Fruit fly (Drosophila melanogaster) whole organism, embryonic: ENCODE results near the gene IRSp53.

Experiments
- ATbp ChIP-seq: fragments of 200-800 bp; sonication (Bioruptor generic); optimal IDR thresholded peaks from 2 replicates; lab custom pipeline; 2017; ENCODE audit warnings: missing biosample characterization, mild to moderate bottlenecking, missing genetic modification characterization, missing genetic modification reagents
- Atf-2 ChIP-seq: fragments of 200-800 bp; sonication (Bioruptor generic); optimal IDR thresholded peaks from 2 replicates; lab custom pipeline; 2016; ENCODE audit warnings: missing biosample characterization, missing genetic modification characterization
- Bteb2 ChIP-seq: fragments of 200-800 bp; sonication (Bioruptor generic); optimal IDR thresholded peaks from 2 replicates; lab custom pipeline; 2016; ENCODE audit warnings: missing biosample characterization, missing genetic modification characterization
- CG10543 ChIP-seq: fragments of 200-800 bp; sonication (Bioruptor generic); optimal IDR thresholded peaks from 3 replicates; lab custom pipeline; 2017; ENCODE audit warnings: missing biosample characterization, mild to moderate bottlenecking, missing genetic modification characterization, moderate library complexity
- CG11456 ChIP-seq: fragments of 200-800 bp; sonication (Bioruptor generic); IDR thresholded peaks from 3 replicates; pipeline ENCODE4 v1.3.6; 2022; ENCODE audit warnings: missing biosample characterization, missing genetic modification characterization
- CG11504 ChIP-seq: fragments of 200-800 bp; sonication (Bioruptor generic); optimal IDR thresholded peaks from 3 replicates; lab custom pipeline; 2019; ENCODE audit warnings: missing biosample characterization, mild to moderate bottlenecking, missing genetic modification characterization, moderate library complexity
- CG14050 ChIP-seq: fragments of 200-800 bp; sonication (Bioruptor generic); IDR thresholded peaks from 3 replicates; pipeline ENCODE4 v1.3.6; 2022; ENCODE audit warnings: missing biosample characterization, missing genetic modification characterization
- CG15011 ChIP-seq: fragments of 200-800 bp; sonication (Bioruptor generic); optimal IDR thresholded peaks from 3 replicates; lab custom pipeline; 2018; ENCODE audit warnings: missing biosample characterization, mild to moderate bottlenecking, missing genetic modification characterization
- CG17359 ChIP-seq: fragments of 200-800 bp; sonication (Bioruptor generic); optimal IDR thresholded peaks from 3 replicates; lab custom pipeline; 2018; ENCODE audit warnings: missing biosample characterization, mild to moderate bottlenecking, missing genetic modification characterization, moderate library complexity
- CG2678 ChIP-seq: fragments of 200-800 bp; sonication (Bioruptor generic); optimal IDR thresholded peaks from 3 replicates; lab custom pipeline; 2019; ENCODE audit warnings: missing biosample characterization, mild to moderate bottlenecking, missing genetic modification characterization, moderate library complexity
- CG31365 ChIP-seq: fragments of 200-800 bp; sonication (Bioruptor generic); optimal IDR thresholded peaks from 2 replicates; lab custom pipeline; 2018; ENCODE audit warnings: missing biosample characterization, mild to moderate bottlenecking, missing genetic modification characterization
- CG3163 ChIP-seq: fragments of 200-800 bp; sonication (Bioruptor generic); optimal IDR thresholded peaks from 3 replicates; lab custom pipeline; 2016; ENCODE audit warnings: missing biosample characterization, missing genetic modification characterization
- CG33213 ChIP-seq: fragments of 200-800 bp; sonication (Bioruptor generic); optimal IDR thresholded peaks from 3 replicates; lab custom pipeline; 2016; ENCODE audit warnings: missing biosample characterization, missing genetic modification characterization
- CG42726 ChIP-seq: fragments of 200-800 bp; sonication (Bioruptor generic); IDR thresholded peaks from 2 replicates; pipeline ENCODE4 v1.3.6; 2022; ENCODE audit warnings: missing biosample characterization, missing genetic modification characterization; ENCODE audit not compliant: partially characterized antibody
- CG4424 ChIP-seq: fragments of 200-800 bp; sonication (Bioruptor generic); optimal IDR thresholded peaks from 3 replicates; lab custom pipeline; 2016; ENCODE audit warnings: missing biosample characterization, missing genetic modification characterization
- CG4854 ChIP-seq: fragments of 200-800 bp; sonication (Bioruptor generic); optimal IDR thresholded peaks from 2 replicates; lab custom pipeline; 2016; ENCODE audit warnings: missing biosample characterization, missing genetic modification characterization, inconsistent platforms
- CG6683 ChIP-seq: fragments of 200-800 bp; sonication (Bioruptor generic); optimal IDR thresholded peaks from 2 replicates; lab custom pipeline; 2017; ENCODE audit warnings: missing biosample characterization, mild to moderate bottlenecking, missing genetic modification characterization, missing genetic modification reagents
- CG7745 ChIP-seq: fragments of 200-800 bp; sonication (Bioruptor generic); optimal IDR thresholded peaks from 2 replicates; lab custom pipeline; 2018; ENCODE audit warnings: missing biosample characterization, mild to moderate bottlenecking, missing genetic modification characterization, moderate library complexity
- CG7928 ChIP-seq: fragments of 200-800 bp; sonication (Bioruptor generic); optimal IDR thresholded peaks from 2 replicates; lab custom pipeline; 2017; ENCODE audit warnings: missing biosample characterization, mild to moderate bottlenecking, missing genetic modification characterization
- CG9215 ChIP-seq: fragments of 200-800 bp; sonication (Bioruptor generic); IDR thresholded peaks from 2 replicates; pipeline ENCODE4 v1.3.6; 2022; ENCODE audit warnings: missing biosample characterization, missing genetic modification characterization
- Dip3 ChIP-seq: fragments of 200-800 bp; sonication (Bioruptor generic); optimal IDR thresholded peaks from 3 replicates; lab custom pipeline; 2016; ENCODE audit warnings: missing biosample characterization, missing genetic modification characterization
- Kr ChIP-seq: fragments of 200-800 bp; sonication (Bioruptor generic); optimal IDR thresholded peaks from 2 replicates; lab custom pipeline; 2017; ENCODE audit warnings: missing biosample characterization, mild to moderate bottlenecking, missing genetic modification characterization
- MTF-1 ChIP-seq: fragments of 200-800 bp; sonication (Bioruptor generic); optimal IDR thresholded peaks from 2 replicates; lab custom pipeline; 2018; ENCODE audit warnings: missing biosample characterization, mild to moderate bottlenecking, missing genetic modification characterization, borderline replicate concordance
- Mad ChIP-seq: fragments of 200-800 bp; sonication (Bioruptor generic); optimal IDR thresholded peaks from 2 replicates; lab custom pipeline; 2016; ENCODE audit warnings: missing biosample characterization, missing genetic modification characterization
- Max ChIP-seq: fragments of 200-800 bp; sonication (Bioruptor generic); optimal IDR thresholded peaks from 2 replicates; lab custom pipeline; 2016; ENCODE audit warnings: missing biosample characterization, mild to moderate bottlenecking, missing genetic modification characterization
- NC2α ChIP-seq: fragments of 200-800 bp; sonication (Bioruptor generic); optimal IDR thresholded peaks from 2 replicates; lab custom pipeline; 2016; ENCODE audit warnings: missing biosample characterization, missing genetic modification characterization
- Six4 ChIP-seq: fragments of 200-800 bp; sonication (Bioruptor generic); optimal IDR thresholded peaks from 2 replicates; lab custom pipeline; 2016; ENCODE audit warnings: missing biosample characterization, missing genetic modification characterization
- cas ChIP-seq: fragments of 200-800 bp; sonication (Bioruptor generic); IDR thresholded peaks from 2 replicates; pipeline ENCODE4 v1.3.6; 2022; ENCODE audit warnings: missing biosample characterization, missing genetic modification characterization
- corto ChIP-seq: fragments of 200-800 bp; sonication (Bioruptor generic); optimal IDR thresholded peaks from 2 replicates; lab custom pipeline; 2016; ENCODE audit warnings: missing biosample characterization, mild to moderate bottlenecking, missing genetic modification characterization, moderate library complexity
- disco-r ChIP-seq: fragments of 200-800 bp; sonication (Bioruptor generic); optimal IDR thresholded peaks from 2 replicates; lab custom pipeline; 2016; ENCODE audit warnings: missing biosample characterization, missing genetic modification characterization
- en ChIP-seq: fragments of 200-800 bp; sonication (Bioruptor generic); optimal IDR thresholded peaks from 2 replicates; lab custom pipeline; 2016; ENCODE audit warnings: missing biosample characterization, missing genetic modification characterization
- gem ChIP-seq: fragments of 200-800 bp; sonication (Bioruptor generic); optimal IDR thresholded peaks from 2 replicates; lab custom pipeline; 2019; ENCODE audit warnings: missing biosample characterization, mild to moderate bottlenecking, missing genetic modification characterization, moderate library complexity
- hkb ChIP-seq, 2 experiments: fragments of 200-800 bp in 1 of 2; fragments of >200 bp in 1 of 2; sonication (Bioruptor generic) in 1 of 2; IDR thresholded peaks in 1 of 2; optimal IDR thresholded peaks in 1 of 2; 2 replicates each; pipeline versions ENCODE4 v1.3.6 to Lab custom; 2017 to 2022; ENCODE audit warnings: missing biosample characterization in 1 of 2, missing genetic modification characterization in 1 of 2
- jigr1 ChIP-seq: fragments of 200-800 bp; sonication (Bioruptor generic); IDR thresholded peaks from 3 replicates; pipeline ENCODE4 v1.3.6; 2022; ENCODE audit warnings: missing biosample characterization, missing genetic modification characterization
- jumu ChIP-seq: fragments of 200-800 bp; sonication (Bioruptor generic); optimal IDR thresholded peaks from 3 replicates; lab custom pipeline; 2016; ENCODE audit warnings: missing biosample characterization, missing genetic modification characterization
- nau ChIP-seq: fragments of 200-800 bp; sonication (Bioruptor generic); optimal IDR thresholded peaks from 3 replicates; lab custom pipeline; 2017; ENCODE audit warnings: missing biosample characterization, mild to moderate bottlenecking, missing genetic modification characterization, missing genetic modification reagents
- peb ChIP-seq: fragments of 200-800 bp; sonication (Bioruptor generic); IDR thresholded peaks from 2 replicates; pipeline ENCODE4 v1.3.6; 2022; ENCODE audit warnings: missing biosample characterization, missing genetic modification characterization
- pita ChIP-seq: fragments of 200-800 bp; sonication (Bioruptor generic); optimal IDR thresholded peaks from 2 replicates; lab custom pipeline; 2017; ENCODE audit warnings: missing biosample characterization, mild to moderate bottlenecking, missing genetic modification characterization
- pum ChIP-seq: fragments of 200-800 bp; sonication (Bioruptor generic); optimal IDR thresholded peaks from 2 replicates; lab custom pipeline; 2016; ENCODE audit warnings: missing biosample characterization, missing genetic modification characterization
- sqz ChIP-seq: fragments of 200-800 bp; sonication (Bioruptor generic); optimal IDR thresholded peaks from 3 replicates; lab custom pipeline; 2018; ENCODE audit warnings: missing biosample characterization, mild to moderate bottlenecking, missing genetic modification characterization
- tx ChIP-seq: fragments of 200-800 bp; sonication (Bioruptor generic); optimal IDR thresholded peaks from 2 replicates; lab custom pipeline; 2016; ENCODE audit warnings: missing biosample characterization, missing genetic modification characterization

Gene IRSp53

dm6 chr3L:11097982-11098663 is 37.7 kb upstream of the IRSp53 start, which contains the start of the genes Irbp18 and APP-BP1 (continued):
- TF ChIP-seq jumu: peak; percentile 92
- peak; percentile 93 for TF ChIP-seq CG10543 (GFP tag; lab: Kevin White, UChicago)
- no peak for TF ChIP-seq Kr
- TF ChIP-seq MTF-1 (GFP tag; lab: Kevin White, UChicago): peak; percentile 66
- peak; percentile 87 for TF ChIP-seq CG11456 (GFP tag; lab: Robert Waterston, UW)
- peak; percentile 83 for TF ChIP-seq ATbp
- peak; percentile 96 for TF ChIP-seq CG4424 (GFP tag; lab: Kevin White, UChicago)
- TF ChIP-seq CG7928 (GFP tag; lab: Kevin White, UChicago): peak; percentile 69
- no peak for TF ChIP-seq pita (GFP tag; lab: Kevin White, UChicago)
- TF ChIP-seq disco-r (GFP tag; lab: Kevin White, UChicago): peak; percentile 93
- peak; percentile 93 for TF ChIP-seq CG17359 (tag; lab: Kevin White, UChicago)
- peak; percentile 88 for TF ChIP-seq CG6683 (GFP tag; lab: Kevin White, UChicago)
- TF ChIP-seq pum (GFP tag; lab: Kevin White, UChicago): peak; percentile 93
- no peak for TF ChIP-seq CG42726 (GFP tag; lab: Robert Waterston, UW)
- peak; percentile 96 for TF ChIP-seq gem
- peak; percentile 88 for TF ChIP-seq CG33213
- TF ChIP-seq peb (GFP tag; lab: Robert Waterston, UW): peak; percentile 83
- peak; percentile 54; the same call in 1 of the 3 replicates for TF ChIP-seq jigr1
- TF ChIP-seq corto: peak; percentile 76
- peak; percentile 74 for TF ChIP-seq CG14050 (GFP tag; lab: Robert Waterston, UW)
- TF ChIP-seq en (GFP tag; lab: Kevin White, UChicago): peak; percentile 83
- peak; percentile 69 for TF ChIP-seq CG31365 (tag; lab: Kevin White, UChicago)
- TF ChIP-seq Atf-2: peak; percentile 92
- peak; percentile 95 for TF ChIP-seq CG2678
- peak; percentile 92 for TF ChIP-seq nau (GFP tag; lab: Kevin White, UChicago)
- peak; percentile 94 for TF ChIP-seq Six4 (GFP tag; lab: Kevin White, UChicago)
- peak; percentile 78 for TF ChIP-seq sqz (GFP tag; lab: Kevin White, UChicago)
- peak; percentile 84 for TF ChIP-seq NC2α (GFP tag; lab: Kevin White, UChicago)
- peak; percentile 86 for TF ChIP-seq CG9215 (GFP tag; lab: Robert Waterston, UW)
- peak; percentile 80 for TF ChIP-seq CG3163 (GFP tag; lab: Kevin White, UChicago)
- peak; percentile 97 for TF ChIP-seq Max (GFP tag; lab: Kevin White, UChicago)
- TF ChIP-seq tx (GFP tag; lab: Kevin White, UChicago): peak; percentile 92
- TF ChIP-seq cas (GFP tag; lab: Robert Waterston, UW): peak; percentile 32; the same call in 1 of the 2 replicates
- peak; percentile 92 for TF ChIP-seq CG11504 (tag; lab: Kevin White, UChicago)
- TF ChIP-seq CG15011 (GFP tag; lab: Kevin White, UChicago): peak; percentile 91
- TF ChIP-seq CG4854 (GFP tag; lab: Kevin White, UChicago): peak; percentile 95
- peak; percentile 50 for TF ChIP-seq hkb (optimal IDR thresholded peaks at IDR 0.05; lab: Kevin White, UChicago)
- peak; percentile 88 for TF ChIP-seq hkb (GFP tag; IDR thresholded peaks at IDR 0.05; lab: Robert Waterston, UW)
- peak; percentile 96 for TF ChIP-seq Dip3
- no peak for TF ChIP-seq CG7745 (tag; lab: Kevin White, UChicago)
- TF ChIP-seq Bteb2: peak; percentile 94
- peak; percentile 96 for TF ChIP-seq Mad (GFP tag; lab: Kevin White, UChicago)
